Fruit fly (Drosophila melanogaster) ovary, adult (tissue): ENCODE data around the gene ksr.

Experiments used
- CG17801 ChIP-seq: fragments of 200-800 bp; optimal IDR thresholded peaks from 2 replicates; lab custom pipeline; 2019; ENCODE audit warnings: missing biosample characterization, mild to moderate bottlenecking, missing genetic modification characterization, moderate library complexity; ENCODE audit not compliant: partially characterized antibody

ksr gene

dm6 chr3R:5482790-5483189 lies 916 bp downstream of the ksr start:
- no peak for TF ChIP-seq CG17801 (GFP tag; lab: Kevin White, UChicago)

- no peak for TF ChIP-seq CG17801 (GFP tag; lab: Kevin White, UChicago)
Measured at dm6 chr3R:5474551-5474950, 9.2 kb downstream of the ksr start, which contains the start of the genes CG45100, HDAC3 and Hcs. TSS of gene CG45100 (minus strand) at chr3R:5474600. TSS of gene HDAC3 (minus strand) at chr3R:5474600. TSS of gene Hcs (plus strand) at chr3R:5474899.

dm6 chr3R:5470586-5471283 lies 13.0 kb downstream of the ksr start, which contains the start of the genes mRpL44 and Snr1:
TSS of gene mRpL44 (minus strand) at chr3R:5470636.
TSS of gene Snr1 (plus strand) at chr3R:5470926.
- TF ChIP-seq CG17801 (GFP tag; lab: Kevin White, UChicago) = peak; percentile 45

dm6 chr3R:5467619-5468018 lies 16.1 kb downstream of the ksr start, which contains the start of gene POLDIP2:
TSS of gene POLDIP2 (plus strand) at chr3R:5467778.
- TF ChIP-seq CG17801 (GFP tag; lab: Kevin White, UChicago) = no peak

dm6 chr3R:5466875-5467274 lies 16.8 kb downstream of the ksr start, which contains the start of gene RpL35A:
TSS of gene RpL35A (minus strand) at chr3R:5467101.
- TF ChIP-seq CG17801 (GFP tag; lab: Kevin White, UChicago) = peak; percentile 84

- peak; percentile 21 for TF ChIP-seq CG17801 (GFP tag; lab: Kevin White, UChicago)
Measured at dm6 chr3R:5464481-5464880, 19.2 kb downstream of the ksr start, which contains the start of gene PEK. TSS of gene PEK (minus strand) at chr3R:5464753.

- no peak for TF ChIP-seq CG17801 (GFP tag; lab: Kevin White, UChicago)
Measured at dm6 chr3R:5463199-5463949, 20.3 kb downstream of the ksr start.

dm6 chr3R:5458627-5459026 lies 25.1 kb downstream of the ksr start:
- TF ChIP-seq CG17801 (GFP tag; lab: Kevin White, UChicago) = no peak

dm6 chr3R:5454334-5454733 lies 29.4 kb downstream of the ksr start:
- no peak for TF ChIP-seq CG17801 (GFP tag; lab: Kevin White, UChicago)

- TF ChIP-seq CG17801 (GFP tag; lab: Kevin White, UChicago) = no peak
Measured at dm6 chr3R:5438750-5439149, 45.0 kb downstream of the ksr start.

- TF ChIP-seq CG17801 (GFP tag; lab: Kevin White, UChicago) = no peak
Measured at dm6 chr3R:5429786-5430185, 53.9 kb downstream of the ksr start.
